Worm (Caenorhabditis elegans) whole organism, young adult: ENCODE data around the gene xbx-5.
A peak's percentile ranks its signal among the peaks of the same experiment; 100 is the strongest.
"Not testable (repeated sequence)": the region's sequence is repeated elsewhere in the genome, so short reads cannot be mapped to it uniquely, and the experiment has no call there.

ENCODE experiments used
- B0035.1 ChIP-seq: sonication (generic microtip); optimal IDR thresholded peaks from 2 replicates; lab custom pipeline; 2016; ENCODE audit warnings: missing genetic modification characterization, mild to moderate bottlenecking, missing compliant biosample characterization, missing genotype, missing genetic modification reagents
- C17E4.6 ChIP-seq: fragments of 200-800 bp; sonication (Bioruptor generic); IDR thresholded peaks from 2 replicates; pipeline ENCODE4 v1.3.6; 2022; ENCODE audit warnings: missing genetic modification reagents, missing genetic modification characterization, missing compliant biosample characterization
- F37B4.10 ChIP-seq: fragments of 200-800 bp; sonication (Bioruptor generic); IDR thresholded peaks from 2 replicates; pipeline ENCODE4 v1.3.6; 2022; ENCODE audit warnings: missing genetic modification characterization, missing compliant biosample characterization
- ZK185.1 ChIP-seq: sonication (generic microtip); optimal IDR thresholded peaks from 2 replicates; lab custom pipeline; 2016; ENCODE audit warnings: mild to moderate bottlenecking, missing genetic modification characterization, missing compliant biosample characterization; ENCODE audit not compliant: poor library complexity, severe bottlenecking
- ama-1 ChIP-seq, 3 experiments: fragments of 150-350 bp in 1 of 3; sonication (generic microtip) in 2 of 3; optimal IDR thresholded peaks; 2 replicates each; lab custom pipeline; 2014 to 2018; ENCODE audit warnings: missing biosample characterization in 2 of 3, missing genetic modification characterization in 2 of 3, missing genetic modification reagents in 2 of 3
- bed-1 ChIP-seq: fragments of 200-800 bp; sonication (Bioruptor generic); IDR thresholded peaks from 2 replicates; pipeline ENCODE4 v1.3.6; 2022; ENCODE audit warnings: missing genetic modification reagents, missing genetic modification characterization, missing compliant biosample characterization
- cebp-2 ChIP-seq: fragments of 200-800 bp; sonication (Bioruptor generic); IDR thresholded peaks from 2 replicates; pipeline ENCODE4 v1.3.6; 2022; ENCODE audit warnings: missing genetic modification characterization, missing compliant biosample characterization
- ceh-79 ChIP-seq: sonication (generic microtip); optimal IDR thresholded peaks from 2 replicates; lab custom pipeline; 2017; ENCODE audit warnings: mild to moderate bottlenecking, missing genetic modification characterization, missing compliant biosample characterization
- egrh-3 ChIP-seq: fragments of 200-800 bp; sonication (Bioruptor generic); IDR thresholded peaks from 2 replicates; pipeline ENCODE4 v1.3.6; 2022; ENCODE audit warnings: missing genetic modification reagents, missing genetic modification characterization, missing compliant biosample characterization
- ekl-4 ChIP-seq: fragments of 200-800 bp; sonication (Bioruptor generic); IDR thresholded peaks from 2 replicates; pipeline ENCODE4 v1.3.6; 2022; ENCODE audit warnings: missing genetic modification reagents, missing genetic modification characterization, missing compliant biosample characterization
- ets-4 ChIP-seq: fragments of 200-800 bp; sonication (Bioruptor generic); optimal IDR thresholded peaks from 2 replicates; lab custom pipeline; 2018; ENCODE audit warnings: mild to moderate bottlenecking, missing genetic modification characterization, missing compliant biosample characterization
- gei-17 ChIP-seq: fragments of 200-800 bp; sonication (Bioruptor generic); optimal IDR thresholded peaks from 2 replicates; lab custom pipeline; 2018; ENCODE audit warnings: mild to moderate bottlenecking, missing genetic modification characterization, missing compliant biosample characterization
- hmg-20 ChIP-seq: fragments of 200-800 bp; sonication (Bioruptor generic); IDR thresholded peaks from 2 replicates; pipeline ENCODE4 v1.3.6; 2022; ENCODE audit warnings: missing genetic modification reagents, missing genetic modification characterization, missing compliant biosample characterization
- let-526 ChIP-seq: fragments of 200-800 bp; sonication (Bioruptor generic); IDR thresholded peaks from 2 replicates; pipeline ENCODE4 v1.3.6; 2022; ENCODE audit warnings: missing genetic modification reagents, missing genetic modification characterization, missing compliant biosample characterization
- lin-35 ChIP-seq, 3 experiments: fragments of 150-350 bp in 2 of 3; sonication (generic microtip) in 1 of 3; optimal IDR thresholded peaks; 2 replicates each; lab custom pipeline; 2014 to 2018; ENCODE audit warnings: missing biosample characterization in 3 of 3, missing genetic modification characterization in 3 of 3, missing genetic modification reagents in 3 of 3
- lsl-1 ChIP-seq: fragments of 200-800 bp; sonication (Bioruptor generic); optimal IDR thresholded peaks from 2 replicates; lab custom pipeline; 2018; ENCODE audit warnings: mild to moderate bottlenecking, missing genetic modification characterization, moderate library complexity, missing compliant biosample characterization
- madf-8 ChIP-seq: fragments of 200-800 bp; sonication (Bioruptor generic); conservative IDR thresholded peaks from 2 replicates; pipeline ENCODE4 v1.3.6; 2022; ENCODE audit warnings: missing genetic modification reagents, missing genetic modification characterization, missing compliant biosample characterization
- nfya-2 ChIP-seq: fragments of 200-800 bp; sonication (Bioruptor generic); IDR thresholded peaks from 2 replicates; pipeline ENCODE4 v1.3.6; 2022; ENCODE audit warnings: missing genetic modification reagents, missing genetic modification characterization, missing compliant biosample characterization
- nhr-179 ChIP-seq: sonication (generic microtip); optimal IDR thresholded peaks from 2 replicates; lab custom pipeline; 2016; ENCODE audit warnings: mild to moderate bottlenecking, missing genetic modification characterization, missing compliant biosample characterization
- nhr-80 ChIP-seq: sonication (generic microtip); optimal IDR thresholded peaks from 2 replicates; lab custom pipeline; 2016; ENCODE audit warnings: missing genetic modification characterization, missing compliant biosample characterization
- pbrm-1 ChIP-seq: fragments of 200-800 bp; sonication (Bioruptor generic); IDR thresholded peaks from 2 replicates; pipeline ENCODE4 v1.3.6; 2022; ENCODE audit warnings: missing genetic modification reagents, missing genetic modification characterization, missing compliant biosample characterization
- sdz-38 ChIP-seq: sonication (generic microtip); optimal IDR thresholded peaks from 2 replicates; lab custom pipeline; 2016; ENCODE audit warnings: missing genotype, missing genetic modification characterization, missing compliant biosample characterization
- snpc-3.4 ChIP-seq: sonication (generic microtip); optimal IDR thresholded peaks from 2 replicates; lab custom pipeline; 2017; ENCODE audit warnings: missing genetic modification characterization, mild to moderate bottlenecking, missing compliant biosample characterization, antibody characterized with exemption, moderate library complexity, missing genotype, missing genetic modification reagents
- sptf-2 ChIP-seq: fragments of 200-800 bp; sonication (Bioruptor generic); optimal IDR thresholded peaks from 2 replicates; lab custom pipeline; 2018; ENCODE audit warnings: mild to moderate bottlenecking, missing genetic modification characterization, missing compliant biosample characterization
- unc-130 ChIP-seq: sonication (generic microtip); optimal IDR thresholded peaks from 2 replicates; lab custom pipeline; 2016; ENCODE audit warnings: missing genetic modification reagents, missing genetic modification characterization, missing compliant biosample characterization
- unc-62 ChIP-seq: fragments of 150-350 bp; optimal IDR thresholded peaks from 2 replicates; lab custom pipeline; 2014; ENCODE audit warnings: missing biosample characterization, missing genetic modification reagents, missing genetic modification characterization
- ztf-18 ChIP-seq: sonication (generic microtip); optimal IDR thresholded peaks from 2 replicates; lab custom pipeline; 2016; ENCODE audit warnings: missing genotype, mild to moderate bottlenecking, missing genetic modification characterization, missing compliant biosample characterization
- ztf-28 ChIP-seq: fragments of 200-800 bp; sonication (Bioruptor generic); IDR thresholded peaks from 2 replicates; pipeline ENCODE4 v1.3.6; 2022; ENCODE audit warnings: missing genetic modification reagents, missing genetic modification characterization, missing compliant biosample characterization

The xbx-5 gene

ce11 chrIII:3844173-3844572 lies 39.9 kb upstream of the xbx-5 start (continued):
- TF ChIP-seq snpc-3.4 (tag; lab: Kevin White, UChicago): peak; percentile 6
- peak; percentile 53 for TF ChIP-seq lsl-1
- peak; percentile 66; the same call in 1 of the 2 replicates for TF ChIP-seq C17E4.6 (GFP tag; lab: Robert Waterston, UW)
- TF ChIP-seq pbrm-1 (GFP tag; lab: Robert Waterston, UW): peak; percentile 42; the same call in 1 of the 2 replicates

ce11 chrIII:3843514-3843913 lies 39.2 kb upstream of the xbx-5 start, which contains the start of gene C36A4.4:
TSS of gene C36A4.4 (minus strand) at chrIII:3843614.
- not testable (repeated sequence) for TF ChIP-seq ets-4 (GFP tag; lab: Kevin White, UChicago); ZK185.1 (tag; lab: Kevin White, UChicago); snpc-3.4 (tag; lab: Kevin White, UChicago)

- TF ChIP-seq B0035.1 (tag; lab: Kevin White, UChicago); F37B4.10 (GFP tag; lab: Robert Waterston, UW); lin-35 (GFP tag; optimal IDR thresholded peaks at IDR 0.05; lab: Kevin White, UChicago): not testable (repeated sequence)
Observed at ce11 chrIII:3840279-3840678, 36.0 kb upstream of the xbx-5 start, which contains the start of gene C36A4.11. TSS of gene C36A4.11 (plus strand) at chrIII:3840579.

- no peak for TF ChIP-seq madf-8 (GFP tag; lab: Robert Waterston, UW)
- TF ChIP-seq gei-17: no peak
- TF ChIP-seq pbrm-1 (GFP tag; lab: Robert Waterston, UW): no peak
- TF ChIP-seq ZK185.1 (tag; lab: Kevin White, UChicago): no peak
- TF ChIP-seq hmg-20 (GFP tag; lab: Robert Waterston, UW): no peak
- no peak for TF ChIP-seq unc-130 (GFP tag; lab: Kevin White, UChicago)
- no peak for TF ChIP-seq egrh-3 (GFP tag; lab: Robert Waterston, UW)
- no peak for TF ChIP-seq ekl-4
- TF ChIP-seq ama-1 (optimal IDR thresholded peaks at IDR 0.05; lab: Kevin White, UChicago): no peak
- TF ChIP-seq ama-1 (GFP tag; optimal IDR thresholded peaks at IDR 0.05; lab: Kevin White, UChicago): no peak
- no peak for TF ChIP-seq ztf-18 (tag; lab: Kevin White, UChicago)
- TF ChIP-seq nfya-2 (GFP tag; lab: Robert Waterston, UW): no peak
- no peak for TF ChIP-seq ceh-79
- no peak for TF ChIP-seq cebp-2 (GFP tag; lab: Robert Waterston, UW)
- no peak for TF ChIP-seq let-526 (GFP tag; lab: Robert Waterston, UW)
- TF ChIP-seq unc-62: no peak
- no peak for TF ChIP-seq ets-4 (GFP tag; lab: Kevin White, UChicago)
- TF ChIP-seq nhr-179 (tag; lab: Kevin White, UChicago): no peak
- no peak for TF ChIP-seq bed-1 (GFP tag; lab: Robert Waterston, UW)
Observed at ce11 chrIII:3839635-3840034, 35.4 kb upstream of the xbx-5 start, which contains the start of gene cyp-25A3. TSS of gene cyp-25A3 (minus strand) at chrIII:3839735.

ce11 chrIII:3834800-3835271 lies 30.6 kb upstream of the xbx-5 start, which contains the start of gene cyp-25A2:
TSS of gene cyp-25A2 (plus strand) at chrIII:3835221.
- TF ChIP-seq sptf-2 (GFP tag; lab: Kevin White, UChicago): no peak
- peak; percentile 78 for TF ChIP-seq nhr-80

ce11 chrIII:3832291-3832690 lies 28.0 kb upstream of the xbx-5 start, which contains the start of gene cyp-25A1:
TSS of gene cyp-25A1 (plus strand) at chrIII:3832591.
- no peak for TF ChIP-seq ztf-28
- no peak for TF ChIP-seq nhr-80
- no peak for TF ChIP-seq sdz-38 (tag; lab: Kevin White, UChicago)
- no peak for TF ChIP-seq unc-62
